Fruit fly (Drosophila melanogaster): Measurements from ENCODE around the gene ver.
A peak's percentile ranks its signal among the peaks of the same experiment; 100 is the strongest.

DNA sequence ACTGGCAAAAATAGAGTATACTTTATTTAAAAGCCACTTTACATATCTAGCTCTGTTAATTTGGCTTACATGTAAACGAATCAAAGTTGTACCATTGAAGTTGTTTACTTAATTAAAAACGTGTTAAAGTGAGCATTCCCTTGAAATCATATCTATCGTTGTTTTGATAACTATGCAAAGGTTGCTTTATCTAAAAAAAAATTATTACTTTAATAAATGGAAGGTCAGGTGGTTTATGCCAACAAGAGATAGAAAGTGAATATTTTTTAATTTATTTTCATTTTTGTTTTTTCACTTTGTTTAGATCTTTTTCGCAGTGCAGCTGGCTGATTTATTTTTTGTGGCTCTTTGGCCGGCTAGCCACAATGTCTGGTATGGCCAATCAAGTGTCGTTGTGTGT lies 40.9 kb upstream of the ver start:
- peak; percentile 88 for TF ChIP-seq CG32121 (GFP tag; IDR thresholded peaks at IDR 0.05)
- 0 out of 2 replicates have a peak, but pooled peaks have one; percentile 43 for TF ChIP-seq CG10348 (GFP tag; IDR thresholded peaks at IDR 0.05)
- TF ChIP-seq Ets98B (GFP tag; IDR thresholded peaks at IDR 0.05): peak; percentile 77

All from whole organism, pupa.